Worm (Caenorhabditis elegans) whole organism, L2 larva: Measurements from ENCODE around the gene F15A4.2.

Experiments
- C34F6.9 ChIP-seq: fragments of 150-350 bp; optimal IDR thresholded peaks from 2 replicates; lab custom pipeline; 2014; ENCODE audit warnings: missing biosample characterization, missing genetic modification characterization
- F13H6.1 ChIP-seq: sonication (generic microtip); optimal IDR thresholded peaks from 2 replicates; lab custom pipeline; 2016; ENCODE audit warnings: missing genetic modification characterization, missing compliant biosample characterization
- R02D3.7 ChIP-seq: fragments of 150-350 bp; optimal IDR thresholded peaks from 2 replicates; lab custom pipeline; 2014; ENCODE audit warnings: missing biosample characterization, missing genetic modification characterization
- Y55F3AM.14 ChIP-seq: fragments of 200-800 bp; sonication (Bioruptor generic); optimal IDR thresholded peaks from 2 replicates; lab custom pipeline; 2018; ENCODE audit warnings: mild to moderate bottlenecking, missing genetic modification characterization, missing compliant biosample characterization
- ZK546.5 ChIP-seq: sonication (generic microtip); optimal IDR thresholded peaks from 2 replicates; lab custom pipeline; 2017; ENCODE audit warnings: missing biosample characterization, missing genetic modification characterization
- alr-1 ChIP-seq: fragments of 150-350 bp; optimal IDR thresholded peaks from 2 replicates; lab custom pipeline; 2014; ENCODE audit warnings: missing biosample characterization, missing genetic modification characterization
- aly-2 ChIP-seq: fragments of 150-350 bp; optimal IDR thresholded peaks from 2 replicates; lab custom pipeline; 2014; ENCODE audit warnings: missing biosample characterization, missing genetic modification characterization
- ama-1 ChIP-seq: fragments of 150-350 bp; optimal IDR thresholded peaks from 2 replicates; lab custom pipeline; 2018; ENCODE audit warnings: inconsistent platforms
- blmp-1 ChIP-seq: sonication (generic microtip); optimal IDR thresholded peaks from 2 replicates; lab custom pipeline; 2017; ENCODE audit warnings: missing genetic modification characterization, mild to moderate bottlenecking, missing compliant biosample characterization, antibody characterized with exemption, moderate library complexity; ENCODE audit not compliant: insufficient read depth
- ceh-16 ChIP-seq: fragments of 150-350 bp; optimal IDR thresholded peaks from 2 replicates; lab custom pipeline; 2014; ENCODE audit warnings: missing biosample characterization, missing genetic modification characterization
- ceh-82 ChIP-seq: fragments of 150-350 bp; optimal IDR thresholded peaks from 2 replicates; lab custom pipeline; 2014; ENCODE audit warnings: missing biosample characterization, missing genetic modification characterization
- crh-2 ChIP-seq: sonication (generic microtip); optimal IDR thresholded peaks from 2 replicates; lab custom pipeline; 2017; ENCODE audit warnings: missing biosample characterization, missing genetic modification characterization
- dmd-4 ChIP-seq: sonication (generic microtip); optimal IDR thresholded peaks from 2 replicates; lab custom pipeline; 2017; ENCODE audit warnings: missing biosample characterization, missing genetic modification characterization
- egl-27 ChIP-seq: sonication (generic microtip); optimal IDR thresholded peaks from 3 replicates; lab custom pipeline; 2017; ENCODE audit warnings: missing biosample characterization, missing genetic modification reagents, missing genetic modification characterization
- elt-1 ChIP-seq: fragments of 150-350 bp; optimal IDR thresholded peaks from 2 replicates; lab custom pipeline; 2014; ENCODE audit warnings: missing biosample characterization, missing genetic modification characterization
- elt-3 ChIP-seq: sonication (generic microtip); optimal IDR thresholded peaks from 2 replicates; lab custom pipeline; 2017; ENCODE audit warnings: missing biosample characterization, missing genetic modification characterization
- fos-1 ChIP-seq: fragments of 150-350 bp; optimal IDR thresholded peaks from 2 replicates; lab custom pipeline; 2014; ENCODE audit warnings: missing biosample characterization, missing genetic modification characterization
- gmeb-1 ChIP-seq: fragments of 150-350 bp; optimal IDR thresholded peaks from 2 replicates; lab custom pipeline; 2014; ENCODE audit warnings: missing biosample characterization, missing genetic modification characterization
- lin-11 ChIP-seq: fragments of 150-350 bp; sonication (generic microtip); optimal IDR thresholded peaks from 2 replicates; lab custom pipeline; 2014; ENCODE audit warnings: missing biosample characterization, missing genetic modification characterization, inconsistent platforms, mixed read lengths
- lin-13 ChIP-seq: fragments of 150-350 bp; optimal IDR thresholded peaks from 2 replicates; lab custom pipeline; 2014; ENCODE audit warnings: missing biosample characterization, missing genetic modification reagents, missing genetic modification characterization
- lin-39 ChIP-seq: fragments of 150-350 bp; optimal IDR thresholded peaks from 2 replicates; lab custom pipeline; 2014; ENCODE audit warnings: missing biosample characterization, missing genetic modification reagents, missing genetic modification characterization
- lsy-2 ChIP-seq, 2 experiments: fragments of 150-350 bp in 1 of 2; sonication (generic microtip) in 1 of 2; optimal IDR thresholded peaks; 2 replicates each; lab custom pipeline; 2014 to 2017; ENCODE audit warnings: missing biosample characterization in 2 of 2, missing genetic modification characterization in 2 of 2
- mab-5 ChIP-seq: fragments of 150-350 bp; optimal IDR thresholded peaks from 2 replicates; lab custom pipeline; 2014; ENCODE audit warnings: missing biosample characterization, missing genetic modification characterization
- mbf-1 ChIP-seq: sonication (generic microtip); optimal IDR thresholded peaks from 2 replicates; lab custom pipeline; 2017; ENCODE audit warnings: missing biosample characterization, missing genetic modification characterization
- mdl-1 ChIP-seq, 2 experiments: fragments of 150-350 bp in 1 of 2; sonication (generic microtip) in 1 of 2; optimal IDR thresholded peaks; 2 replicates each; lab custom pipeline; 2017; ENCODE audit warnings: missing biosample characterization in 2 of 2, missing genetic modification characterization in 2 of 2
- nhr-10 ChIP-seq: sonication (generic microtip); optimal IDR thresholded peaks from 2 replicates; lab custom pipeline; 2017; ENCODE audit warnings: missing biosample characterization, missing genetic modification characterization
- nhr-11 ChIP-seq: fragments of 150-350 bp; optimal IDR thresholded peaks from 2 replicates; lab custom pipeline; 2014; ENCODE audit warnings: missing biosample characterization, missing genetic modification characterization
- nhr-12 ChIP-seq: fragments of 150-350 bp; optimal IDR thresholded peaks from 2 replicates; lab custom pipeline; 2014; ENCODE audit warnings: missing biosample characterization, missing genetic modification characterization
- nhr-129 ChIP-seq: fragments of 150-350 bp; optimal IDR thresholded peaks from 2 replicates; lab custom pipeline; 2014; ENCODE audit warnings: missing biosample characterization, missing genetic modification characterization
- nhr-21 ChIP-seq: fragments of 150-350 bp; optimal IDR thresholded peaks from 2 replicates; lab custom pipeline; 2014; ENCODE audit warnings: missing biosample characterization, missing genetic modification characterization
- nhr-23 ChIP-seq: fragments of 150-350 bp; optimal IDR thresholded peaks from 2 replicates; lab custom pipeline; 2014; ENCODE audit warnings: missing biosample characterization, missing genetic modification reagents, missing genetic modification characterization
- nhr-237 ChIP-seq: fragments of 150-350 bp; optimal IDR thresholded peaks from 2 replicates; lab custom pipeline; 2014; ENCODE audit warnings: missing biosample characterization, missing genetic modification characterization
- nhr-25 ChIP-seq: fragments of 150-350 bp; sonication (generic microtip); optimal IDR thresholded peaks from 3 replicates; lab custom pipeline; 2014; ENCODE audit warnings: missing biosample characterization, missing genetic modification characterization
- nhr-6 ChIP-seq: fragments of 150-350 bp; optimal IDR thresholded peaks from 2 replicates; lab custom pipeline; 2014; ENCODE audit warnings: missing biosample characterization, missing genetic modification characterization
- nhr-77 ChIP-seq: fragments of 150-350 bp; optimal IDR thresholded peaks from 2 replicates; lab custom pipeline; 2014; ENCODE audit warnings: missing biosample characterization, missing genetic modification characterization
- peb-1 ChIP-seq: fragments of 150-350 bp; optimal IDR thresholded peaks from 2 replicates; lab custom pipeline; 2014; ENCODE audit warnings: missing biosample characterization, missing genetic modification characterization
- sem-4 ChIP-seq: fragments of 150-350 bp; optimal IDR thresholded peaks from 2 replicates; lab custom pipeline; 2014; ENCODE audit warnings: missing biosample characterization, missing genetic modification reagents, missing genetic modification characterization
- skn-1 ChIP-seq: sonication (generic microtip); optimal IDR thresholded peaks from 2 replicates; lab custom pipeline; 2017; ENCODE audit warnings: missing biosample characterization, missing genetic modification characterization
- sma-3 ChIP-seq: sonication (generic microtip); optimal IDR thresholded peaks from 2 replicates; lab custom pipeline; 2016; ENCODE audit warnings: missing genetic modification reagents, missing genetic modification characterization, missing compliant biosample characterization
- sma-9 ChIP-seq, 2 experiments: fragments of 150-350 bp in 1 of 2; sonication (generic microtip) in 1 of 2; optimal IDR thresholded peaks; 2 replicates each; lab custom pipeline; 2014 to 2016; ENCODE audit warnings: missing genetic modification characterization in 2 of 2, mild to moderate bottlenecking in 1 of 2, missing biosample characterization in 1 of 2, missing compliant biosample characterization in 1 of 2, missing genetic modification reagents in 1 of 2, moderate library complexity in 1 of 2
- snpc-4 ChIP-seq: fragments of 150-350 bp; optimal IDR thresholded peaks from 2 replicates; lab custom pipeline; 2014; ENCODE audit warnings: missing biosample characterization, missing genetic modification characterization
- unc-39 ChIP-seq: fragments of 150-350 bp; optimal IDR thresholded peaks from 2 replicates; lab custom pipeline; 2014; ENCODE audit warnings: missing biosample characterization, missing genetic modification characterization
- unc-55 ChIP-seq: fragments of 150-350 bp; sonication (generic microtip); optimal IDR thresholded peaks from 3 replicates; lab custom pipeline; 2014; ENCODE audit warnings: missing biosample characterization, missing genetic modification reagents, missing genetic modification characterization
- unc-62 ChIP-seq: fragments of 150-350 bp; optimal IDR thresholded peaks from 2 replicates; lab custom pipeline; 2014; ENCODE audit warnings: missing biosample characterization, missing genetic modification reagents, missing genetic modification characterization
- zag-1 ChIP-seq: fragments of 150-350 bp; optimal IDR thresholded peaks from 2 replicates; lab custom pipeline; 2014; ENCODE audit warnings: missing biosample characterization, missing genetic modification characterization
- ztf-1 ChIP-seq: fragments of 200-800 bp; sonication (Bioruptor generic); conservative IDR thresholded peaks from 2 replicates; pipeline ENCODE4 v1.3.6; 2022; ENCODE audit warnings: missing genetic modification characterization, missing compliant biosample characterization
- ztf-11 ChIP-seq: sonication (generic microtip); optimal IDR thresholded peaks from 2 replicates; lab custom pipeline; 2017; ENCODE audit warnings: missing biosample characterization, missing genetic modification characterization
- ztf-4 ChIP-seq: fragments of 150-350 bp; optimal IDR thresholded peaks from 2 replicates; lab custom pipeline; 2014; ENCODE audit warnings: missing biosample characterization, missing genetic modification characterization

The F15A4.2 gene

DNA sequence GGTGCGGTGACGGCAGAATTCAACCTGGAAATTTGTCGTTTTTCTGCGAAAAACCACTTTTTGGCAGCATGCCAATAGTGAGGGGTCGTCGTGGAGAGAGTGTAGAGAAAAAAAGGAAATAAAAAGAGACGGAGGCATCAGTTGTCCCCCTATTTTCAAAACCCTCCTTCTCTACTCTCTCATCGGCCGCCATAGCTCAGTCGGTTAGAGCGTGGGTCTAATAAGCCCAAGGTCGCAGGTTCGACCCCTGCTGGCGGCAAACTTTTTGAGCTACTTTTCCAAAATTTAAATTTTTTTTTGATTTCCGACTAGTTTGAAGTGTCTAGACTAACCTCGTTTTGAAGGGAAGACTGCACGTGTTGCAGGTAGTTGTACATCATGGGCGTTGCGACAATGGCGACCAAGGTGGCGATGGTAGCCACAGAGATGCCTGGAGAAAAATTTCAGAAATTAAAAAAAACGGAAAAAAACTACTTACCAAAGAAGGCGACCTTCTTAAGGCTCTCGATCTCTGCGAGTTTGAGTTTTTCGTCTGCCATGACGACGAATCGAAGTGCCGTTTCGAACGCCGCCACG is 32.3 kb downstream of the F15A4.2 start, which contains the start of gene col-85:
col-85 (minus strand) TSS at position 540 of the 576 bp plus-strand sequence.
- peak; percentile 75 for TF ChIP-seq nhr-129
- no peak for TF ChIP-seq R02D3.7 (tag; lab: Kevin White, UChicago)
- TF ChIP-seq nhr-25 (tag; lab: Kevin White, UChicago), result no peak
- peak; percentile 60 for TF ChIP-seq nhr-21 (tag; lab: Kevin White, UChicago)
- peak; percentile 56 for TF ChIP-seq C34F6.9 (tag; lab: Kevin White, UChicago)
- TF ChIP-seq fos-1 (tag; lab: Kevin White, UChicago), result peak; percentile 49
- TF ChIP-seq sma-9 (GFP tag; optimal IDR thresholded peaks at IDR 0.05; lab: Kevin White, UChicago), result peak; percentile 85
- TF ChIP-seq sma-9 (tag; optimal IDR thresholded peaks at IDR 0.05; lab: Kevin White, UChicago), result no peak
- no peak for TF ChIP-seq ztf-1 (GFP tag; lab: Robert Waterston, UW)
- TF ChIP-seq peb-1 (tag; lab: Kevin White, UChicago), result no peak
- peak; percentile 69 for TF ChIP-seq gmeb-1 (tag; lab: Kevin White, UChicago)
- no peak for TF ChIP-seq alr-1 (tag; lab: Kevin White, UChicago)
- no peak for TF ChIP-seq nhr-23
- peak; percentile 60 for TF ChIP-seq crh-2 (tag; lab: Kevin White, UChicago)
- TF ChIP-seq mab-5 (tag; lab: Kevin White, UChicago), result no peak
- TF ChIP-seq nhr-237 (tag; lab: Kevin White, UChicago), result no peak
- TF ChIP-seq aly-2 (tag; lab: Kevin White, UChicago), result no peak
- no peak for TF ChIP-seq nhr-10 (tag; lab: Kevin White, UChicago)
- TF ChIP-seq nhr-6 (tag; lab: Kevin White, UChicago), result peak; percentile 47
- no peak for TF ChIP-seq skn-1 (tag; lab: Kevin White, UChicago)
- TF ChIP-seq ceh-82 (tag; lab: Kevin White, UChicago), result no peak
- no peak for TF ChIP-seq nhr-77 (tag; lab: Kevin White, UChicago)
- TF ChIP-seq dmd-4 (tag; lab: Kevin White, UChicago), result no peak
- TF ChIP-seq ceh-16 (tag; lab: Kevin White, UChicago), result no peak
- no peak for TF ChIP-seq elt-3 (tag; lab: Kevin White, UChicago)
- peak; percentile 68 to 70 for TF ChIP-seq lsy-2 (tag; optimal IDR thresholded peaks at IDR 0.05; lab: Kevin White, UChicago)
- no peak for TF ChIP-seq lin-13 (GFP tag; lab: Kevin White, UChicago)
- TF ChIP-seq blmp-1, result no peak
- peak; percentile 65 for TF ChIP-seq sma-3 (GFP tag; lab: Kevin White, UChicago)
- no peak for TF ChIP-seq elt-1 (tag; lab: Kevin White, UChicago)
- TF ChIP-seq mdl-1 (tag; optimal IDR thresholded peaks at IDR 0.05; lab: Kevin White, UChicago), result no peak
- TF ChIP-seq Y55F3AM.14 (GFP tag; lab: Kevin White, UChicago), result peak; percentile 54
- peak; percentile 46 for TF ChIP-seq sem-4 (tag; lab: Kevin White, UChicago)
- no peak for TF ChIP-seq ztf-11
- TF ChIP-seq nhr-11 (tag; lab: Kevin White, UChicago), result peak; percentile 8
- no peak for TF ChIP-seq nhr-12
- peak; percentile 53 for TF ChIP-seq egl-27 (tag; lab: Kevin White, UChicago)
- TF ChIP-seq ama-1 (lab: Kevin White, UChicago), result no peak
- TF ChIP-seq ztf-4, result no peak
- no peak for TF ChIP-seq unc-39 (tag; lab: Kevin White, UChicago)
- TF ChIP-seq unc-62 (GFP tag; lab: Kevin White, UChicago), result no peak
- TF ChIP-seq F13H6.1 (tag; lab: Kevin White, UChicago), result peak; percentile 67
- TF ChIP-seq snpc-4 (tag; lab: Kevin White, UChicago), result peak; percentile 92
- TF ChIP-seq lin-39 (tag; lab: Kevin White, UChicago), result no peak
- no peak for TF ChIP-seq zag-1 (tag; lab: Kevin White, UChicago)
- peak; percentile 69 for TF ChIP-seq lin-11 (tag; lab: Kevin White, UChicago)
- peak; percentile 71 for TF ChIP-seq unc-55
- no peak for TF ChIP-seq ZK546.5 (tag; lab: Kevin White, UChicago)
- no peak for TF ChIP-seq mbf-1 (tag; lab: Kevin White, UChicago)
